Fruit fly (Drosophila melanogaster) whole organism, embryonic: ENCODE measurements around the gene trk.

Experiments
- CG10147 ChIP-seq: fragments of 200-800 bp; sonication (Bioruptor generic); optimal IDR thresholded peaks from 2 replicates; lab custom pipeline; 2019; ENCODE audit warnings: missing biosample characterization, mild to moderate bottlenecking, missing genetic modification characterization, moderate library complexity
- CG10209 ChIP-seq: fragments of 200-800 bp; sonication (Bioruptor generic); optimal IDR thresholded peaks from 3 replicates; lab custom pipeline; 2017; ENCODE audit warnings: missing biosample characterization, mild to moderate bottlenecking, missing genetic modification characterization, missing genetic modification reagents
- CG10267 ChIP-seq: fragments of 200-800 bp; sonication (Bioruptor generic); optimal IDR thresholded peaks from 2 replicates; lab custom pipeline; 2018; ENCODE audit warnings: missing biosample characterization, mild to moderate bottlenecking, missing genetic modification characterization, moderate library complexity
- CG10959 ChIP-seq: fragments of 200-800 bp; sonication (Bioruptor generic); IDR thresholded peaks from 2 replicates; pipeline ENCODE4 v1.3.6; 2022; ENCODE audit warnings: missing biosample characterization, missing genetic modification characterization
- CG12659 ChIP-seq: fragments of 200-800 bp; sonication (Bioruptor generic); optimal IDR thresholded peaks from 3 replicates; lab custom pipeline; 2017; ENCODE audit warnings: mild to moderate bottlenecking, missing biosample characterization, missing genetic modification reagents, missing genetic modification characterization
- CG13775 ChIP-seq: fragments of 200-800 bp; sonication (Bioruptor generic); optimal IDR thresholded peaks from 3 replicates; lab custom pipeline; 2017; ENCODE audit warnings: missing biosample characterization, mild to moderate bottlenecking, missing genetic modification characterization
- CG17361 ChIP-seq: fragments of 200-800 bp; sonication (Bioruptor generic); IDR thresholded peaks from 3 replicates; pipeline ENCODE4 v1.3.6; 2022; ENCODE audit warnings: missing biosample characterization, missing genetic modification characterization
- CG1832 ChIP-seq: fragments of 200-800 bp; sonication (Bioruptor generic); optimal IDR thresholded peaks from 2 replicates; lab custom pipeline; 2017; ENCODE audit warnings: missing biosample characterization, mild to moderate bottlenecking, missing genetic modification characterization, inconsistent platforms
- CG2875 ChIP-seq: fragments of 200-800 bp; sonication (Bioruptor generic); optimal IDR thresholded peaks from 2 replicates; lab custom pipeline; 2017; ENCODE audit warnings: missing biosample characterization, mild to moderate bottlenecking, missing genetic modification characterization, missing genetic modification reagents
- CG3163 ChIP-seq: fragments of 200-800 bp; sonication (Bioruptor generic); optimal IDR thresholded peaks from 3 replicates; lab custom pipeline; 2016; ENCODE audit warnings: missing biosample characterization, missing genetic modification characterization
- CG4328 ChIP-seq: fragments of 200-800 bp; sonication (Bioruptor generic); optimal IDR thresholded peaks from 3 replicates; lab custom pipeline; 2017; ENCODE audit warnings: missing biosample characterization, missing genetic modification reagents, missing genetic modification characterization
- CG7357 ChIP-seq: fragments of 200-800 bp; sonication (Bioruptor generic); IDR thresholded peaks from 3 replicates; pipeline ENCODE4 v1.3.6; 2022; ENCODE audit warnings: missing biosample characterization, missing genetic modification characterization
- CG8359 ChIP-seq: fragments of 200-800 bp; sonication (Bioruptor generic); optimal IDR thresholded peaks from 2 replicates; lab custom pipeline; 2017; ENCODE audit warnings: missing biosample characterization, mild to moderate bottlenecking, missing genetic modification characterization, borderline replicate concordance
- CHES-1-like ChIP-seq: fragments of 200-800 bp; sonication (Bioruptor generic); optimal IDR thresholded peaks from 2 replicates; lab custom pipeline; 2016; ENCODE audit warnings: missing biosample characterization, missing genetic modification characterization
- CTCF ChIP-seq: fragments of 200-800 bp; sonication (Bioruptor generic); optimal IDR thresholded peaks from 2 replicates; lab custom pipeline; 2017; ENCODE audit warnings: missing biosample characterization, mild to moderate bottlenecking, missing genetic modification characterization, moderate library complexity
- CrebB ChIP-seq: fragments of 200-800 bp; sonication (Bioruptor generic); optimal IDR thresholded peaks from 3 replicates; lab custom pipeline; 2018; ENCODE audit warnings: missing biosample characterization, mild to moderate bottlenecking, missing genetic modification characterization
- Drgx ChIP-seq: fragments of 200-800 bp; sonication (Bioruptor generic); IDR thresholded peaks from 2 replicates; pipeline ENCODE4 v1.3.6; 2022; ENCODE audit warnings: missing biosample characterization, missing genetic modification characterization
- Gug ChIP-seq: fragments of 200-800 bp; sonication (Bioruptor generic); IDR thresholded peaks from 4 replicates; pipeline ENCODE4 v1.3.6; 2022; ENCODE audit warnings: missing biosample characterization, missing genetic modification characterization
- H15 ChIP-seq: fragments of 200-800 bp; sonication (Bioruptor generic); IDR thresholded peaks from 3 replicates; pipeline ENCODE4 v1.3.6; 2022; ENCODE audit warnings: missing biosample characterization, missing genetic modification characterization
- Hey ChIP-seq: fragments of 200-800 bp; sonication (Bioruptor generic); optimal IDR thresholded peaks from 3 replicates; lab custom pipeline; 2018; ENCODE audit warnings: missing biosample characterization, mild to moderate bottlenecking, missing genetic modification characterization
- HmgZ ChIP-seq: fragments of 200-800 bp; sonication (Bioruptor generic); optimal IDR thresholded peaks from 2 replicates; lab custom pipeline; 2018; ENCODE audit warnings: missing biosample characterization, mild to moderate bottlenecking, missing genetic modification characterization
- Hsf ChIP-seq: fragments of 200-800 bp; sonication (Bioruptor generic); optimal IDR thresholded peaks from 3 replicates; lab custom pipeline; 2016; ENCODE audit warnings: missing biosample characterization, missing genetic modification characterization
- Med ChIP-seq: fragments of 200-800 bp; sonication (Bioruptor generic); peaks from one replicate; lab custom pipeline; 2016; ENCODE audit warnings: missing biosample characterization, missing genetic modification characterization, mild to moderate bottlenecking, inconsistent platforms, moderate library complexity
- Mrtf ChIP-seq: fragments of 200-800 bp; sonication (Bioruptor generic); IDR thresholded peaks from 3 replicates; pipeline ENCODE4 v1.3.6; 2022; ENCODE audit warnings: missing biosample characterization, missing genetic modification characterization
- Myb ChIP-seq: fragments of 200-800 bp; sonication (Bioruptor generic); optimal IDR thresholded peaks from 2 replicates; lab custom pipeline; 2016; ENCODE audit warnings: missing biosample characterization, missing genetic modification characterization
- Sox100B ChIP-seq: fragments of 200-800 bp; sonication (Bioruptor generic); optimal IDR thresholded peaks from 3 replicates; lab custom pipeline; 2018; ENCODE audit warnings: missing biosample characterization, mild to moderate bottlenecking, missing genetic modification characterization
- Sry-δ ChIP-seq: fragments of 200-800 bp; sonication (Bioruptor generic); optimal IDR thresholded peaks from 2 replicates; lab custom pipeline; 2016; ENCODE audit warnings: missing biosample characterization, missing genetic modification characterization
- Taf1 ChIP-seq: fragments of 200-800 bp; sonication (Bioruptor generic); IDR thresholded peaks from 2 replicates; pipeline ENCODE4 v1.3.6; 2022; ENCODE audit warnings: missing biosample characterization, missing genetic modification characterization
- Vsx1 ChIP-seq: fragments of 200-800 bp; sonication (Bioruptor generic); optimal IDR thresholded peaks from 2 replicates; lab custom pipeline; 2017; ENCODE audit warnings: missing biosample characterization, mild to moderate bottlenecking, missing genetic modification characterization, missing genetic modification reagents
- ara ChIP-seq: fragments of 200-800 bp; sonication (Bioruptor generic); IDR thresholded peaks from 2 replicates; pipeline ENCODE4 v1.3.6; 2022; ENCODE audit warnings: missing biosample characterization, missing genetic modification characterization
- ase ChIP-seq: fragments of 200-800 bp; sonication (Bioruptor generic); IDR thresholded peaks from 3 replicates; pipeline ENCODE4 v1.3.6; 2022; ENCODE audit warnings: missing biosample characterization, missing genetic modification characterization
- bbx ChIP-seq: fragments of 200-800 bp; sonication (Bioruptor generic); IDR thresholded peaks from 2 replicates; pipeline ENCODE4 v1.3.6; 2022; ENCODE audit warnings: missing biosample characterization, missing genetic modification characterization; ENCODE audit not compliant: partially characterized antibody
- bcd ChIP-seq: fragments of 200-800 bp; sonication (Bioruptor generic); optimal IDR thresholded peaks from 2 replicates; lab custom pipeline; 2017; ENCODE audit warnings: missing biosample characterization, mild to moderate bottlenecking, missing genetic modification characterization
- dan ChIP-seq: fragments of 200-800 bp; sonication (Bioruptor generic); IDR thresholded peaks from 2 replicates; pipeline ENCODE4 v1.3.6; 2022; ENCODE audit warnings: missing biosample characterization, missing genetic modification characterization
- dpn ChIP-seq, 2 experiments: fragments of 200-800 bp; sonication (Bioruptor generic); optimal IDR thresholded peaks; 3 replicates each; lab custom pipeline; 2016; ENCODE audit warnings: missing biosample characterization in 2 of 2, missing genetic modification characterization in 2 of 2
- ewg ChIP-seq: fragments of 200-800 bp; sonication (Bioruptor generic); optimal IDR thresholded peaks from 3 replicates; lab custom pipeline; 2017; ENCODE audit warnings: mild to moderate bottlenecking, missing biosample characterization, missing genetic modification reagents, missing genetic modification characterization
- gro ChIP-seq: fragments of 200-800 bp; sonication (Bioruptor generic); optimal IDR thresholded peaks from 2 replicates; lab custom pipeline; 2016; ENCODE audit warnings: missing biosample characterization, missing genetic modification characterization
- gt ChIP-seq: fragments of 200-800 bp; sonication (Bioruptor generic); IDR thresholded peaks from 2 replicates; pipeline ENCODE4 v1.3.6; 2022; ENCODE audit warnings: missing biosample characterization, missing genetic modification characterization
- hbn ChIP-seq: fragments of 200-800 bp; sonication (Bioruptor generic); IDR thresholded peaks from 2 replicates; pipeline ENCODE4 v1.3.6; 2022; ENCODE audit warnings: missing biosample characterization, missing genetic modification characterization; ENCODE audit not compliant: partially characterized antibody
- insv ChIP-seq, 2 experiments: fragments of 200-800 bp; sonication (Bioruptor generic); optimal IDR thresholded peaks; 3 replicates each; lab custom pipeline; 2016 to 2018; ENCODE audit warnings: missing biosample characterization in 2 of 2, missing genetic modification characterization in 2 of 2
- jigr1 ChIP-seq: fragments of 200-800 bp; sonication (Bioruptor generic); IDR thresholded peaks from 3 replicates; pipeline ENCODE4 v1.3.6; 2022; ENCODE audit warnings: missing biosample characterization, missing genetic modification characterization
- kay ChIP-seq: fragments of 200-800 bp; sonication (Bioruptor generic); optimal IDR thresholded peaks from 2 replicates; lab custom pipeline; 2016; ENCODE audit warnings: missing biosample characterization, missing genetic modification characterization
- ranshi ChIP-seq: fragments of 200-800 bp; sonication (Bioruptor generic); IDR thresholded peaks from 2 replicates; pipeline ENCODE4 v1.3.6; 2022; ENCODE audit warnings: missing biosample characterization, missing genetic modification characterization
- repo ChIP-seq: fragments of 200-800 bp; sonication (Bioruptor generic); optimal IDR thresholded peaks from 2 replicates; lab custom pipeline; 2016; ENCODE audit warnings: missing biosample characterization, missing genetic modification characterization
- rib ChIP-seq: fragments of 200-800 bp; sonication (Bioruptor generic); IDR thresholded peaks from 2 replicates; pipeline ENCODE4 v1.3.6; 2022; ENCODE audit warnings: missing biosample characterization, missing genetic modification characterization
- seq ChIP-seq: fragments of 200-800 bp; sonication (Bioruptor generic); IDR thresholded peaks from 2 replicates; pipeline ENCODE4 v1.3.6; 2022; ENCODE audit warnings: missing biosample characterization, missing genetic modification characterization
- sob ChIP-seq: fragments of 200-800 bp; sonication (Bioruptor generic); IDR thresholded peaks from 2 replicates; pipeline ENCODE4 v1.3.6; 2022; ENCODE audit warnings: missing biosample characterization, missing genetic modification characterization
- toy ChIP-seq: fragments of 200-800 bp; sonication (Bioruptor generic); IDR thresholded peaks from 2 replicates; pipeline ENCODE4 v1.3.6; 2022; ENCODE audit warnings: missing biosample characterization, missing genetic modification characterization
- trh ChIP-seq: fragments of 200-800 bp; sonication (Bioruptor generic); optimal IDR thresholded peaks from 2 replicates; lab custom pipeline; 2016; ENCODE audit warnings: missing biosample characterization, missing genetic modification characterization
- wor ChIP-seq: fragments of 200-800 bp; sonication (Bioruptor generic); IDR thresholded peaks from 2 replicates; pipeline ENCODE4 v1.3.6; 2022; ENCODE audit warnings: missing biosample characterization, missing genetic modification characterization

The trk gene

dm6 chr2L:10306518-10307260, 34.6 kb upstream of the trk start, which contains the start of the genes CG5390 and CG4968 (continued):
- peak; percentile 65 for TF ChIP-seq Sox100B
- TF ChIP-seq Gug (GFP tag; lab: Robert Waterston, UW): no peak
- TF ChIP-seq CG17361: peak; percentile 62; the same call in 2 of the 3 replicates
- no peak for TF ChIP-seq hbn (GFP tag; lab: Robert Waterston, UW)
- TF ChIP-seq dpn (GFP tag; optimal IDR thresholded peaks at IDR 0.05; lab: Kevin White, UChicago): peak; percentile 44 to 69
- peak; percentile 49; the same call in 1 of the 3 replicates for TF ChIP-seq ase (GFP tag; lab: Robert Waterston, UW)
- TF ChIP-seq CTCF: peak; percentile 12
- TF ChIP-seq CG10959: no peak
- TF ChIP-seq ranshi (GFP tag; lab: Robert Waterston, UW): peak; percentile 47; the same call in 1 of the 2 replicates
- no peak for TF ChIP-seq dan (GFP tag; lab: Robert Waterston, UW)
- peak; percentile 87 for TF ChIP-seq Med (GFP tag; lab: Kevin White, UChicago)
- peak; percentile 55 for TF ChIP-seq CG13775 (GFP tag; lab: Kevin White, UChicago)
- TF ChIP-seq insv (GFP tag; optimal IDR thresholded peaks at IDR 0.05; lab: Kevin White, UChicago): no peak
- peak; percentile 59 for TF ChIP-seq CG10209 (GFP tag; lab: Kevin White, UChicago)
- TF ChIP-seq CG8359 (GFP tag; lab: Kevin White, UChicago): no peak
- TF ChIP-seq bbx: peak; percentile 72
- TF ChIP-seq CG7357: no peak
- TF ChIP-seq gro (GFP tag; lab: Kevin White, UChicago): no peak
- TF ChIP-seq Mrtf (GFP tag; lab: Robert Waterston, UW): no peak; the same call in 2 of the 3 replicates
- no peak for TF ChIP-seq repo
- TF ChIP-seq seq (GFP tag; lab: Robert Waterston, UW): 0 out of 2 replicates have a peak, but pooled peaks have one; percentile 34
- TF ChIP-seq CrebB (tag; lab: Kevin White, UChicago): peak; percentile 56
- no peak for TF ChIP-seq CG3163
- TF ChIP-seq H15 (GFP tag; lab: Robert Waterston, UW): peak; percentile 45; the same call in 1 of the 3 replicates
- TF ChIP-seq gt (GFP tag; lab: Robert Waterston, UW): no peak
- TF ChIP-seq ara (GFP tag; lab: Robert Waterston, UW): no peak
- peak; percentile 4 for TF ChIP-seq Myb (GFP tag; lab: Kevin White, UChicago)
- no peak for TF ChIP-seq wor (GFP tag; lab: Robert Waterston, UW)
- no peak for TF ChIP-seq CHES-1-like (GFP tag; lab: Kevin White, UChicago)
- TF ChIP-seq ewg (GFP tag; lab: Kevin White, UChicago): peak; percentile 38
- TF ChIP-seq trh: no peak
- peak; percentile 70 for TF ChIP-seq CG10147
- TF ChIP-seq CG2875 (GFP tag; lab: Kevin White, UChicago): no peak
- peak; percentile 57 for TF ChIP-seq Vsx1 (GFP tag; lab: Kevin White, UChicago)
- no peak for TF ChIP-seq Hey (tag; lab: Kevin White, UChicago)
- peak; percentile 65 for TF ChIP-seq sob (GFP tag; lab: Robert Waterston, UW)
- peak; percentile 86 for TF ChIP-seq CG12659
- TF ChIP-seq toy (GFP tag; lab: Robert Waterston, UW): no peak
- peak; percentile 75 for TF ChIP-seq CG10267 (tag; lab: Kevin White, UChicago)
- TF ChIP-seq CG1832 (GFP tag; lab: Kevin White, UChicago): no peak
- peak; percentile 34 for TF ChIP-seq Hsf (GFP tag; lab: Kevin White, UChicago)
- TF ChIP-seq CG4328 (GFP tag; lab: Kevin White, UChicago): peak; percentile 70
- peak; percentile 86 for TF ChIP-seq Drgx (GFP tag; lab: Robert Waterston, UW)
- TF ChIP-seq Sry-δ (GFP tag; lab: Kevin White, UChicago): peak; percentile 76
- no peak for TF ChIP-seq bcd
- 0 out of 2 replicates have a peak, but pooled peaks have one; percentile 14 for TF ChIP-seq Taf1 (GFP tag; lab: Robert Waterston, UW)
- TF ChIP-seq kay: peak; percentile 33
- peak; percentile 68 for TF ChIP-seq HmgZ (tag; lab: Kevin White, UChicago)
- no peak for TF ChIP-seq jigr1
- peak; percentile 20; the same call in 1 of the 2 replicates for TF ChIP-seq rib (GFP tag; lab: Robert Waterston, UW)
